Worm (Caenorhabditis elegans) whole organism, L3 larva: ENCODE results near the gene lgc-15.

Source experiments
- ZK546.5 ChIP-seq: sonication (generic microtip); optimal IDR thresholded peaks from 2 replicates; lab custom pipeline; 2017; ENCODE audit warnings: missing biosample characterization, missing genetic modification characterization
- jun-1 ChIP-seq: fragments of 150-350 bp; optimal IDR thresholded peaks from 2 replicates; lab custom pipeline; 2014; ENCODE audit warnings: missing biosample characterization, missing genetic modification reagents, missing genetic modification characterization
- mml-1 ChIP-seq: fragments of 150-350 bp; sonication (generic microtip); optimal IDR thresholded peaks from 3 replicates; lab custom pipeline; 2014; ENCODE audit warnings: missing biosample characterization, missing genetic modification characterization
- nhr-237 ChIP-seq: fragments of 150-350 bp; optimal IDR thresholded peaks from 2 replicates; lab custom pipeline; 2014; ENCODE audit warnings: missing biosample characterization, missing genetic modification characterization
- pha-4 ChIP-seq: fragments of 150-350 bp; optimal IDR thresholded peaks from 2 replicates; lab custom pipeline; 2014; ENCODE audit warnings: missing biosample characterization, missing genetic modification reagents, missing genetic modification characterization
- skn-1 ChIP-seq: fragments of 150-350 bp; optimal IDR thresholded peaks from 2 replicates; lab custom pipeline; 2014; ENCODE audit warnings: missing biosample characterization, missing genetic modification characterization
- tbx-2 ChIP-seq: sonication (generic microtip); optimal IDR thresholded peaks from 2 replicates; lab custom pipeline; 2016; ENCODE audit warnings: mild to moderate bottlenecking, missing genetic modification characterization, missing compliant biosample characterization

ce11 chrX:12146453-12147085 is 32.4 kb downstream of the lgc-15 start, which contains the start of gene pycr-1:
- TF ChIP-seq ZK546.5 (no peak), jun-1 (tag; lab: Kevin White, UChicago) (no peak), pha-4 (tag; lab: Kevin White, UChicago) (peak; percentile 35), nhr-237 (tag; lab: Kevin White, UChicago) (no peak), skn-1 (tag; lab: Kevin White, UChicago) (no peak), mml-1 (tag; lab: Kevin White, UChicago) (no peak), tbx-2 (tag; lab: Kevin White, UChicago) (no peak)
